Worm (Caenorhabditis elegans) whole organism, young adult: ENCODE results near the gene F46C3.2.

ENCODE experiments used
- F57C9.4 ChIP-seq: sonication (generic microtip); optimal IDR thresholded peaks from 2 replicates; lab custom pipeline; 2017; ENCODE audit warnings: mild to moderate bottlenecking, missing genetic modification characterization, missing compliant biosample characterization
- Y67H2A.10 ChIP-seq: fragments of 200-800 bp; sonication (Bioruptor generic); conservative IDR thresholded peaks from 2 replicates; pipeline ENCODE4 v1.3.6; 2022; ENCODE audit warnings: missing genetic modification reagents, missing genetic modification characterization, missing compliant biosample characterization
- ama-1 ChIP-seq, 3 experiments: fragments of 150-350 bp in 1 of 3; sonication (generic microtip) in 2 of 3; optimal IDR thresholded peaks; 2 replicates each; lab custom pipeline; 2014 to 2018; ENCODE audit warnings: missing biosample characterization in 2 of 3, missing genetic modification characterization in 2 of 3, missing genetic modification reagents in 2 of 3
- bed-1 ChIP-seq: fragments of 200-800 bp; sonication (Bioruptor generic); IDR thresholded peaks from 2 replicates; pipeline ENCODE4 v1.3.6; 2022; ENCODE audit warnings: missing genetic modification reagents, missing genetic modification characterization, missing compliant biosample characterization
- bed-2 ChIP-seq: fragments of 200-800 bp; sonication (Bioruptor generic); IDR thresholded peaks from 2 replicates; pipeline ENCODE4 v1.3.6; 2022; ENCODE audit warnings: missing genetic modification reagents, missing genetic modification characterization, missing compliant biosample characterization
- ceh-27 ChIP-seq: fragments of 200-800 bp; sonication (Bioruptor generic); optimal IDR thresholded peaks from 2 replicates; lab custom pipeline; 2018; ENCODE audit warnings: mild to moderate bottlenecking, missing genetic modification characterization, moderate library complexity, missing compliant biosample characterization
- ceh-40 ChIP-seq: fragments of 200-800 bp; sonication (Bioruptor generic); IDR thresholded peaks from 2 replicates; pipeline ENCODE4 v1.3.6; 2022; ENCODE audit warnings: missing genetic modification characterization, missing compliant biosample characterization
- gei-17 ChIP-seq: fragments of 200-800 bp; sonication (Bioruptor generic); optimal IDR thresholded peaks from 2 replicates; lab custom pipeline; 2018; ENCODE audit warnings: mild to moderate bottlenecking, missing genetic modification characterization, missing compliant biosample characterization
- hmg-20 ChIP-seq: fragments of 200-800 bp; sonication (Bioruptor generic); IDR thresholded peaks from 2 replicates; pipeline ENCODE4 v1.3.6; 2022; ENCODE audit warnings: missing genetic modification reagents, missing genetic modification characterization, missing compliant biosample characterization
- lin-54 ChIP-seq: fragments of 200-800 bp; sonication (Bioruptor generic); optimal IDR thresholded peaks from 2 replicates; lab custom pipeline; 2018; ENCODE audit warnings: mild to moderate bottlenecking, missing genetic modification characterization, missing compliant biosample characterization
- snpc-1.3 ChIP-seq: sonication (generic microtip); optimal IDR thresholded peaks from 2 replicates; lab custom pipeline; 2017; ENCODE audit warnings: missing genetic modification characterization, mild to moderate bottlenecking, missing compliant biosample characterization, antibody characterized with exemption, moderate library complexity, missing genotype, missing genetic modification reagents; ENCODE audit not compliant: insufficient read depth
- snpc-4 ChIP-seq, 5 experiments: fragments of 150-350 bp in 1 of 5; sonication (generic microtip) in 4 of 5; optimal IDR thresholded peaks; 2 replicates each; lab custom pipeline; 2014 to 2018; ENCODE audit warnings: missing genetic modification characterization in 5 of 5, missing biosample characterization in 3 of 5, antibody characterized with exemption in 2 of 5, mild to moderate bottlenecking in 2 of 5, missing compliant biosample characterization in 2 of 5, missing genotype in 2 of 5, moderate library complexity in 2 of 5, missing genetic modification reagents in 1 of 5
- ztf-26 ChIP-seq: sonication (generic microtip); optimal IDR thresholded peaks from 2 replicates; lab custom pipeline; 2017; ENCODE audit warnings: missing genetic modification characterization, missing compliant biosample characterization
- ztf-6 ChIP-seq: fragments of 200-800 bp; sonication (Bioruptor generic); IDR thresholded peaks from 2 replicates; pipeline ENCODE4 v1.3.6; 2022; ENCODE audit warnings: missing genetic modification reagents, missing genetic modification characterization, missing compliant biosample characterization

DNA sequence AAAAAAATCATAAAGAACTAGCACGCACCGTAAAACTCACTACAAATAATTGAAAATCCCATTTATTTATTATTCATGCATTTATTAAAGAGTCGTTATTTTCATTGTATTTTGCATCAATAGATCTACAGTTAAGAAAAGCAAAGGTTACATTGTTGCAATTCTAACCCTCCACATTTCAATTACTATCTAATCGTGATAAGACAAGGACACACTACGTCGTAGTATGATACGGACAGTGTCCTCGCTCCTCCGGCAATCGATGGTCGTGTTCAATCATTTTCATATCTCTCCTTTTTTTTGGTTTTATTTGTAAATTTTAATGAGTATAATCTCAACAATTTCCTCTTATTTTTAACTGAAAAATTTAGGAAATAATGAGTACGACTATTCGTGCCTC, 25.6 kb downstream of the F46C3.2 start, which contains the start of gene prx-12:
- TF ChIP-seq ama-1 (optimal IDR thresholded peaks at IDR 0.05; lab: Kevin White, UChicago), result no peak
- TF ChIP-seq ama-1 (GFP tag; optimal IDR thresholded peaks at IDR 0.05; lab: Kevin White, UChicago), result no peak
- TF ChIP-seq snpc-1.3 (tag; lab: Kevin White, UChicago), result no peak
- TF ChIP-seq snpc-4 (GFP tag; optimal IDR thresholded peaks at IDR 0.05; lab: Kevin White, UChicago), result no peak
- no peak for TF ChIP-seq snpc-4 (tag; optimal IDR thresholded peaks at IDR 0.05; lab: Kevin White, UChicago)
- TF ChIP-seq gei-17 (GFP tag; lab: Kevin White, UChicago), result no peak
- no peak for TF ChIP-seq hmg-20 (GFP tag; lab: Robert Waterston, UW)
- no peak for TF ChIP-seq bed-1 (GFP tag; lab: Robert Waterston, UW)
- TF ChIP-seq ztf-26 (tag; lab: Kevin White, UChicago), result no peak
- TF ChIP-seq bed-2 (GFP tag; lab: Robert Waterston, UW), result no peak
- TF ChIP-seq ceh-27 (GFP tag; lab: Kevin White, UChicago), result no peak
- TF ChIP-seq lin-54 (GFP tag; lab: Kevin White, UChicago), result no peak
- no peak for TF ChIP-seq Y67H2A.10 (GFP tag; lab: Robert Waterston, UW)
- no peak for TF ChIP-seq ceh-40 (GFP tag; lab: Robert Waterston, UW)
- no peak for TF ChIP-seq F57C9.4
- TF ChIP-seq ztf-6 (GFP tag; lab: Robert Waterston, UW), result no peak
